Worm (Caenorhabditis elegans): ENCODE data around the gene T04H1.13.
A peak's percentile ranks its signal among the peaks of the same experiment; 100 is the strongest.

DNA sequence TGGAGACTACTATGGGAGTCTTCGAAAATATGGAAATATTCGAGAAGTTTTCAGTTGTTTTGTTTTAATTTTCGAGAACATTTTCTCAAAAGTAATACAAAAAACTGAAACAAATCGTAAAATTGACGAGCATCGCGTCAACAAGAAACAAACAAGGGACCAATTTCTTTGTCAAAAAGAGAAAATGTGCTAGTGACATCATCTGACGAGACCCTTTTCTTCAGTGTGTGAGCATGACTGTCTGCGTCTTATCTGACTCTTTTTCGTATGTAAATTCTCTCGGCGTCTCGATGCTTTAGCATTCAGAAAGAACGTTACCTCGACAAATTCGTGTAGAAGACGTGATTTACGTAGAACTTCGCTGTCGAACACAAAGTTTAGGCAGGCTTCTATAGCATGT lies 42.8 kb upstream of the T04H1.13 start:
- TF ChIP-seq unc-62 (GFP tag; optimal IDR thresholded peaks at IDR 0.05) (peak; percentile 13), ztf-11 (tag; optimal IDR thresholded peaks at IDR 0.05) (no peak), elt-3 (tag; optimal IDR thresholded peaks at IDR 0.05) (no peak), ces-1 (GFP tag; optimal IDR thresholded peaks at IDR 0.05) (no peak), hlh-1 (tag; optimal IDR thresholded peaks at IDR 0.05) (no peak), unc-39 (tag; optimal IDR thresholded peaks at IDR 0.05) (no peak), elt-1 (tag; optimal IDR thresholded peaks at IDR 0.05; ENCODE audit: borderline replicate concordance, insufficient read depth) (no peak), zip-8 (tag; optimal IDR thresholded peaks at IDR 0.05) (no peak), sem-2 (GFP tag; optimal IDR thresholded peaks at IDR 0.05) (no peak), lin-13 (tag; optimal IDR thresholded peaks at IDR 0.05) (no peak), nhr-12 (tag; optimal IDR thresholded peaks at IDR 0.05) (no peak)

All from whole organism, mixed stage, embryonic.